Worm (Caenorhabditis elegans) whole organism, L2 larva: ENCODE measurements around the gene Y32H12A.6.

Experiments used
- C34F6.9 ChIP-seq: fragments of 150-350 bp; optimal IDR thresholded peaks from 2 replicates; lab custom pipeline; 2014; ENCODE audit warnings: missing biosample characterization, missing genetic modification characterization
- R02D3.7 ChIP-seq: fragments of 150-350 bp; optimal IDR thresholded peaks from 2 replicates; lab custom pipeline; 2014; ENCODE audit warnings: missing biosample characterization, missing genetic modification characterization
- ama-1 ChIP-seq: fragments of 150-350 bp; optimal IDR thresholded peaks from 2 replicates; lab custom pipeline; 2018; ENCODE audit warnings: inconsistent platforms
- ceh-16 ChIP-seq: fragments of 150-350 bp; optimal IDR thresholded peaks from 2 replicates; lab custom pipeline; 2014; ENCODE audit warnings: missing biosample characterization, missing genetic modification characterization
- nhr-77 ChIP-seq: fragments of 150-350 bp; optimal IDR thresholded peaks from 2 replicates; lab custom pipeline; 2014; ENCODE audit warnings: missing biosample characterization, missing genetic modification characterization
- skn-1 ChIP-seq: sonication (generic microtip); optimal IDR thresholded peaks from 2 replicates; lab custom pipeline; 2017; ENCODE audit warnings: missing biosample characterization, missing genetic modification characterization
- unc-39 ChIP-seq: fragments of 150-350 bp; optimal IDR thresholded peaks from 2 replicates; lab custom pipeline; 2014; ENCODE audit warnings: missing biosample characterization, missing genetic modification characterization
- unc-55 ChIP-seq: fragments of 150-350 bp; sonication (generic microtip); optimal IDR thresholded peaks from 3 replicates; lab custom pipeline; 2014; ENCODE audit warnings: missing biosample characterization, missing genetic modification reagents, missing genetic modification characterization
- unc-62 ChIP-seq: fragments of 150-350 bp; optimal IDR thresholded peaks from 2 replicates; lab custom pipeline; 2014; ENCODE audit warnings: missing biosample characterization, missing genetic modification reagents, missing genetic modification characterization
- zag-1 ChIP-seq: fragments of 150-350 bp; optimal IDR thresholded peaks from 2 replicates; lab custom pipeline; 2014; ENCODE audit warnings: missing biosample characterization, missing genetic modification characterization

DNA sequence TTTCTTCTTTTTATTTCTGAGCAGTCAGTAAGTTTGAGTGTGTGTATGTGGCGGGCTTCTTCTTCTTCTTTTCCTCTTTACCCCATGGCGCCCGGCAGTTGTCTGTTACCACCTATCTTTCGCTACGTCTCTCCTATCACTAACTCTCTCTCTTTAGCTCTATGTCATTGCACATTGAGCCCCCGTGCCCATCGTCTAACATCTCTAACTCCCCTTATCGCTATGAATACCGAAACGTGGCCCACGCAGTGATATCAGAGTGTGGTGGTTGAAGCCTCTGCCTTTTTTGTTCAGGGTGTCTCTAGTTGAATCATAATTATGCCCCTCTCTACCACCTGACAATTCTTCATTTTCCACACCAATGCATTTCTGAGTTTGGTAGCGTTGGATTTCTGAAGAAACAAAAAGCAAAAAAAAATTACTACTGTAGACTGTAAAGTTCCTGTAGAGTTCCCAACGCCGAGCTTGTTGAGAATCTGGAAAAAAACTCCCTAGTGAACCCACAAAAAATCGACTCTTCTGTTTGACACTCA is 47.4 kb downstream of the Y32H12A.6 start:
- no peak for TF ChIP-seq unc-39 (tag; lab: Kevin White, UChicago)
- no peak for TF ChIP-seq nhr-77 (tag; lab: Kevin White, UChicago)
- TF ChIP-seq unc-62 (GFP tag; lab: Kevin White, UChicago): no peak
- no peak for TF ChIP-seq R02D3.7 (tag; lab: Kevin White, UChicago)
- TF ChIP-seq zag-1 (tag; lab: Kevin White, UChicago): no peak
- TF ChIP-seq C34F6.9: no peak
- TF ChIP-seq ceh-16 (tag; lab: Kevin White, UChicago): no peak
- TF ChIP-seq unc-55 (GFP tag; lab: Kevin White, UChicago): no peak
- no peak for TF ChIP-seq ama-1 (lab: Kevin White, UChicago)
- TF ChIP-seq skn-1 (tag; lab: Kevin White, UChicago): no peak
